Fruit fly (Drosophila melanogaster) S2 (cell line): ENCODE data around the gene CG10638.

ENCODE experiments used
- CG8478 ChIP-seq: fragments of >200 bp; optimal IDR thresholded peaks from 2 replicates; lab custom pipeline; 2018
- CTCF ChIP-seq, 2 experiments: fragments of >200 bp; optimal IDR thresholded peaks; 2 replicates each; lab custom pipeline; 2018

- TF ChIP-seq CG8478 (no peak), CTCF (optimal IDR thresholded peaks at IDR 0.05; lab: Kevin White, UChicago) (no peak)
Observed at dm6 chr3L:12505990-12506389, 4.9 kb upstream of the CG10638 start.
